Fruit fly (Drosophila melanogaster) whole organism, adult: Measurements from ENCODE around the gene Prosbeta2R2.

ENCODE experiments used
- CG11617 ChIP-seq: fragments of 200-800 bp; sonication (Bioruptor generic); optimal IDR thresholded peaks from 2 replicates; lab custom pipeline; 2017; ENCODE audit warnings: mild to moderate bottlenecking, missing biosample characterization, missing genetic modification reagents, missing genetic modification characterization
- CG12768 ChIP-seq: fragments of 200-800 bp; sonication (Bioruptor generic); optimal IDR thresholded peaks from 2 replicates; lab custom pipeline; 2017; ENCODE audit warnings: missing biosample characterization, missing genetic modification characterization, mild to moderate bottlenecking, moderate library complexity, missing genetic modification reagents
- CG14711 ChIP-seq: fragments of 200-800 bp; sonication (Bioruptor generic); optimal IDR thresholded peaks from 2 replicates; lab custom pipeline; 2018; ENCODE audit warnings: missing biosample characterization, mild to moderate bottlenecking, missing genetic modification characterization, moderate library complexity
- CG1620 ChIP-seq: fragments of 200-800 bp; sonication (Bioruptor generic); optimal IDR thresholded peaks from 2 replicates; lab custom pipeline; 2016; ENCODE audit warnings: missing biosample characterization, missing genetic modification characterization
- CG33017 ChIP-seq: fragments of 200-800 bp; sonication (Bioruptor generic); optimal IDR thresholded peaks from 2 replicates; lab custom pipeline; 2018; ENCODE audit warnings: missing biosample characterization, mild to moderate bottlenecking, missing genetic modification characterization, moderate library complexity
- CG5204 ChIP-seq: fragments of 200-800 bp; sonication (Bioruptor generic); optimal IDR thresholded peaks from 2 replicates; lab custom pipeline; 2016; ENCODE audit warnings: missing biosample characterization, missing genetic modification characterization
- CG7045 ChIP-seq: fragments of 200-800 bp; sonication (Bioruptor generic); optimal IDR thresholded peaks from 2 replicates; lab custom pipeline; 2017; ENCODE audit warnings: missing biosample characterization, mild to moderate bottlenecking, missing genetic modification characterization
- CG7101 ChIP-seq: fragments of 200-800 bp; sonication (Bioruptor generic); optimal IDR thresholded peaks from 2 replicates; lab custom pipeline; 2018; ENCODE audit warnings: missing biosample characterization, mild to moderate bottlenecking, missing genetic modification characterization, moderate library complexity
- Clk ChIP-seq: fragments of 200-800 bp; sonication (Bioruptor generic); optimal IDR thresholded peaks from 2 replicates; lab custom pipeline; 2017; ENCODE audit warnings: missing biosample characterization, missing genetic modification characterization
- Crg-1 ChIP-seq: fragments of 200-800 bp; sonication (Bioruptor generic); optimal IDR thresholded peaks from 2 replicates; lab custom pipeline; 2016; ENCODE audit warnings: missing biosample characterization, missing genetic modification characterization
- Hr96 ChIP-seq: fragments of 200-800 bp; sonication (Bioruptor generic); optimal IDR thresholded peaks from 2 replicates; lab custom pipeline; 2016; ENCODE audit warnings: missing biosample characterization, missing genetic modification characterization
- Mnt ChIP-seq: fragments of 200-800 bp; sonication (Bioruptor generic); optimal IDR thresholded peaks from 2 replicates; lab custom pipeline; 2016; ENCODE audit warnings: missing biosample characterization, mild to moderate bottlenecking, missing genetic modification characterization
- bab1 ChIP-seq: fragments of 200-800 bp; sonication (Bioruptor generic); optimal IDR thresholded peaks from 3 replicates; lab custom pipeline; 2019; ENCODE audit warnings: missing biosample characterization, mild to moderate bottlenecking, missing genetic modification characterization, moderate library complexity
- cic ChIP-seq: fragments of 200-800 bp; sonication (Bioruptor generic); optimal IDR thresholded peaks from 2 replicates; lab custom pipeline; 2017; ENCODE audit warnings: missing biosample characterization, mild to moderate bottlenecking, missing genetic modification characterization, moderate library complexity
- cnc ChIP-seq, 2 experiments: fragments of >200 bp; optimal IDR thresholded peaks; 2 replicates each; lab custom pipeline; 2017
- kay ChIP-seq: fragments of 200-800 bp; sonication (Bioruptor generic); peaks from one replicate; lab custom pipeline; 2016; ENCODE audit warnings: missing biosample characterization, missing genetic modification characterization, borderline replicate concordance
- ovo ChIP-seq: fragments of 200-800 bp; sonication (Bioruptor generic); optimal IDR thresholded peaks from 2 replicates; lab custom pipeline; 2016; ENCODE audit warnings: missing biosample characterization, missing genetic modification characterization
- pad ChIP-seq: fragments of 200-800 bp; sonication (Bioruptor generic); optimal IDR thresholded peaks from 3 replicates; lab custom pipeline; 2017; ENCODE audit warnings: missing biosample characterization, missing genetic modification characterization, mild to moderate bottlenecking, moderate library complexity, missing genetic modification reagents
- tj ChIP-seq: fragments of 200-800 bp; sonication (Bioruptor generic); optimal IDR thresholded peaks from 3 replicates; lab custom pipeline; 2017; ENCODE audit warnings: missing biosample characterization, mild to moderate bottlenecking, missing genetic modification characterization, moderate library complexity
- toe ChIP-seq: fragments of 200-800 bp; sonication (Bioruptor generic); optimal IDR thresholded peaks from 2 replicates; lab custom pipeline; 2016; ENCODE audit warnings: missing biosample characterization, missing genetic modification characterization

Gene Prosbeta2R2

dm6 chr3R:5213309-5213708 is 6.0 kb downstream of the Prosbeta2R2 start:
- TF ChIP-seq tj (GFP tag; lab: Kevin White, UChicago), result peak; percentile 31
- no peak for TF ChIP-seq CG33017 (tag; lab: Kevin White, UChicago)

- TF ChIP-seq CG12768, result no peak
- TF ChIP-seq pad (GFP tag; lab: Kevin White, UChicago), result no peak
- TF ChIP-seq bab1, result no peak
- no peak for TF ChIP-seq Hr96
- TF ChIP-seq cnc (optimal IDR thresholded peaks at IDR 0.05; lab: Kevin White, UChicago), result no peak
- no peak for TF ChIP-seq CG11617
- no peak for TF ChIP-seq ovo (GFP tag; lab: Kevin White, UChicago)
- TF ChIP-seq toe (GFP tag; lab: Kevin White, UChicago), result no peak
- TF ChIP-seq Clk, result no peak
- TF ChIP-seq CG33017 (tag; lab: Kevin White, UChicago), result no peak
- TF ChIP-seq CG7101, result no peak
- no peak for TF ChIP-seq cic (GFP tag; lab: Kevin White, UChicago)
- no peak for TF ChIP-seq tj (GFP tag; lab: Kevin White, UChicago)
- no peak for TF ChIP-seq CG1620 (GFP tag; lab: Kevin White, UChicago)
- no peak for TF ChIP-seq Mnt (GFP tag; lab: Kevin White, UChicago)
- no peak for TF ChIP-seq Crg-1 (GFP tag; lab: Kevin White, UChicago)
- no peak for TF ChIP-seq CG5204 (GFP tag; lab: Kevin White, UChicago)
These were observed 6.6 kb downstream of the Prosbeta2R2 start for dm6 chr3R:5212759-5213053.

- TF ChIP-seq CG14711 (no peak), Hr96 (no peak), CG33017 (tag; lab: Kevin White, UChicago) (no peak), tj (GFP tag; lab: Kevin White, UChicago) (no peak), CG12768 (no peak), CG7045 (no peak), ovo (GFP tag; lab: Kevin White, UChicago) (no peak), Clk (no peak), toe (GFP tag; lab: Kevin White, UChicago) (no peak), bab1 (no peak), cnc (optimal IDR thresholded peaks at IDR 0.05; lab: Kevin White, UChicago) (no peak), CG7101 (no peak), CG1620 (GFP tag; lab: Kevin White, UChicago) (no peak), CG5204 (GFP tag; lab: Kevin White, UChicago) (no peak), Crg-1 (GFP tag; lab: Kevin White, UChicago) (no peak), CG11617 (no peak), cic (GFP tag; lab: Kevin White, UChicago) (no peak), kay (no peak)
These were observed 7.2 kb downstream of the Prosbeta2R2 start for dm6 chr3R:5211901-5212758.

dm6 chr3R:5211401-5211800 is 7.9 kb downstream of the Prosbeta2R2 start:
- TF ChIP-seq Mnt (GFP tag; lab: Kevin White, UChicago) (no peak), CG11617 (no peak), cic (GFP tag; lab: Kevin White, UChicago) (no peak), CG33017 (tag; lab: Kevin White, UChicago) (no peak), CG14711 (no peak), Crg-1 (GFP tag; lab: Kevin White, UChicago) (no peak)

- TF ChIP-seq CG33017 (tag; lab: Kevin White, UChicago) (peak; percentile 90), bab1 (peak; percentile 58), kay (no peak), CG11617 (peak; percentile 2), cnc (optimal IDR thresholded peaks at IDR 0.05; lab: Kevin White, UChicago) (no peak), CG14711 (peak; percentile 72), Clk (peak; percentile 14), toe (GFP tag; lab: Kevin White, UChicago) (peak; percentile 41), cic (GFP tag; lab: Kevin White, UChicago) (peak; percentile 54), CG7045 (peak; percentile 83), CG1620 (GFP tag; lab: Kevin White, UChicago) (no peak), CG12768 (peak; percentile 86), Hr96 (peak; percentile 28), Mnt (GFP tag; lab: Kevin White, UChicago) (peak; percentile 12), CG7101 (peak; percentile 74), tj (GFP tag; lab: Kevin White, UChicago) (peak; percentile 2), pad (GFP tag; lab: Kevin White, UChicago) (peak; percentile 27), CG5204 (GFP tag; lab: Kevin White, UChicago) (peak; percentile 67), ovo (GFP tag; lab: Kevin White, UChicago) (no peak), Crg-1 (GFP tag; lab: Kevin White, UChicago) (peak; percentile 44)
These were observed 9.8 kb downstream of the Prosbeta2R2 start for dm6 chr3R:5209481-5209880.

- TF ChIP-seq cic (GFP tag; lab: Kevin White, UChicago) (no peak), tj (GFP tag; lab: Kevin White, UChicago) (no peak), CG7045 (no peak), bab1 (no peak), CG5204 (GFP tag; lab: Kevin White, UChicago) (no peak), CG33017 (tag; lab: Kevin White, UChicago) (no peak), CG11617 (no peak), CG14711 (no peak), pad (GFP tag; lab: Kevin White, UChicago) (no peak)
These were observed 11.3 kb downstream of the Prosbeta2R2 start for dm6 chr3R:5208115-5208365.
